Worm (Caenorhabditis elegans) whole organism, L3 larva: Measurements from ENCODE around the gene Y54F10BM.21.
"Not testable (repeated sequence)": the region's sequence is repeated elsewhere in the genome, so short reads cannot be mapped to it uniquely, and the experiment has no call there.

ENCODE experiments used
- R02D3.7 ChIP-seq: fragments of 150-350 bp; optimal IDR thresholded peaks from 2 replicates; lab custom pipeline; 2014; ENCODE audit warnings: missing biosample characterization, missing genetic modification characterization
- ama-1 ChIP-seq: fragments of 150-350 bp; optimal IDR thresholded peaks from 2 replicates; lab custom pipeline; 2018
- ceh-16 ChIP-seq: sonication (generic microtip); optimal IDR thresholded peaks from 2 replicates; lab custom pipeline; 2017; ENCODE audit warnings: missing biosample characterization, missing genetic modification characterization
- ceh-82 ChIP-seq: fragments of 150-350 bp; optimal IDR thresholded peaks from 2 replicates; lab custom pipeline; 2014; ENCODE audit warnings: missing biosample characterization, missing genetic modification characterization
- egl-27 ChIP-seq: sonication (generic microtip); optimal IDR thresholded peaks from 4 replicates; lab custom pipeline; 2017; ENCODE audit warnings: missing biosample characterization, missing genetic modification reagents, missing genetic modification characterization
- elt-2 ChIP-seq: sonication (generic microtip); optimal IDR thresholded peaks from 2 replicates; lab custom pipeline; 2016; ENCODE audit warnings: missing genetic modification reagents, mild to moderate bottlenecking, missing genetic modification characterization, missing compliant biosample characterization
- eor-1 ChIP-seq, 2 experiments: fragments of 150-350 bp; optimal IDR thresholded peaks; 2 replicates each; lab custom pipeline; 2014 to 2018; ENCODE audit warnings: missing biosample characterization in 2 of 2, missing genetic modification characterization in 2 of 2
- fos-1 ChIP-seq: fragments of 150-350 bp; optimal IDR thresholded peaks from 2 replicates; lab custom pipeline; 2014; ENCODE audit warnings: missing biosample characterization, missing genetic modification characterization
- hmg-11 ChIP-seq: sonication (generic microtip); optimal IDR thresholded peaks from 2 replicates; lab custom pipeline; 2016; ENCODE audit warnings: missing genetic modification characterization, missing compliant biosample characterization
- jun-1 ChIP-seq: fragments of 150-350 bp; optimal IDR thresholded peaks from 2 replicates; lab custom pipeline; 2014; ENCODE audit warnings: missing biosample characterization, missing genetic modification reagents, missing genetic modification characterization
- lin-15B ChIP-seq: fragments of 150-350 bp; optimal IDR thresholded peaks from 2 replicates; lab custom pipeline; 2014; ENCODE audit warnings: missing biosample characterization, missing genetic modification characterization
- lin-39 ChIP-seq: fragments of 150-350 bp; optimal IDR thresholded peaks from 2 replicates; lab custom pipeline; 2018; ENCODE audit warnings: missing biosample characterization, missing genetic modification reagents, missing genetic modification characterization
- mdl-1 ChIP-seq: fragments of 150-350 bp; optimal IDR thresholded peaks from 2 replicates; lab custom pipeline; 2014; ENCODE audit warnings: missing biosample characterization, missing genetic modification characterization
- mml-1 ChIP-seq: fragments of 150-350 bp; sonication (generic microtip); optimal IDR thresholded peaks from 3 replicates; lab custom pipeline; 2014; ENCODE audit warnings: missing biosample characterization, missing genetic modification characterization
- nfya-1 ChIP-seq: sonication (generic microtip); optimal IDR thresholded peaks from 2 replicates; lab custom pipeline; 2017; ENCODE audit warnings: missing genetic modification characterization, mild to moderate bottlenecking, missing compliant biosample characterization, antibody characterized with exemption, moderate library complexity; ENCODE audit not compliant: insufficient read depth
- nhr-23 ChIP-seq: fragments of 150-350 bp; optimal IDR thresholded peaks from 2 replicates; lab custom pipeline; 2014; ENCODE audit warnings: missing biosample characterization, missing genetic modification reagents, missing genetic modification characterization
- nhr-237 ChIP-seq: fragments of 150-350 bp; optimal IDR thresholded peaks from 2 replicates; lab custom pipeline; 2014; ENCODE audit warnings: missing biosample characterization, missing genetic modification characterization
- nhr-43 ChIP-seq: sonication (generic microtip); optimal IDR thresholded peaks from 2 replicates; lab custom pipeline; 2016; ENCODE audit warnings: mild to moderate bottlenecking, missing genetic modification characterization, missing compliant biosample characterization; ENCODE audit not compliant: poor library complexity, severe bottlenecking
- nhr-67 ChIP-seq: fragments of 150-350 bp; optimal IDR thresholded peaks from 2 replicates; lab custom pipeline; 2014; ENCODE audit warnings: missing biosample characterization, missing genetic modification characterization
- nhr-76 ChIP-seq: fragments of 150-350 bp; sonication (generic microtip); optimal IDR thresholded peaks from 5 replicates; lab custom pipeline; 2014; ENCODE audit warnings: missing biosample characterization, missing genetic modification characterization
- pha-4 ChIP-seq: fragments of 150-350 bp; optimal IDR thresholded peaks from 2 replicates; lab custom pipeline; 2014; ENCODE audit warnings: missing biosample characterization, missing genetic modification reagents, missing genetic modification characterization
- pqm-1 ChIP-seq: fragments of 150-350 bp; optimal IDR thresholded peaks from 2 replicates; lab custom pipeline; 2017; ENCODE audit warnings: missing biosample characterization, missing genetic modification characterization, inconsistent platforms
- skn-1 ChIP-seq: fragments of 150-350 bp; optimal IDR thresholded peaks from 2 replicates; lab custom pipeline; 2014; ENCODE audit warnings: missing biosample characterization, missing genetic modification characterization
- tbx-2 ChIP-seq: sonication (generic microtip); optimal IDR thresholded peaks from 2 replicates; lab custom pipeline; 2016; ENCODE audit warnings: mild to moderate bottlenecking, missing genetic modification characterization, missing compliant biosample characterization
- unc-39 ChIP-seq: sonication (generic microtip); optimal IDR thresholded peaks from 4 replicates; lab custom pipeline; 2017; ENCODE audit warnings: missing biosample characterization, missing genetic modification characterization
- zag-1 ChIP-seq: fragments of 150-350 bp; optimal IDR thresholded peaks from 2 replicates; lab custom pipeline; 2014; ENCODE audit warnings: missing biosample characterization, missing genetic modification characterization
- ztf-11 ChIP-seq: fragments of 150-350 bp; optimal IDR thresholded peaks from 2 replicates; lab custom pipeline; 2014; ENCODE audit warnings: missing biosample characterization, missing genetic modification characterization
- ztf-4 ChIP-seq: fragments of 150-350 bp; optimal IDR thresholded peaks from 2 replicates; lab custom pipeline; 2014; ENCODE audit warnings: missing biosample characterization, missing genetic modification characterization

Gene Y54F10BM.21

DNA sequence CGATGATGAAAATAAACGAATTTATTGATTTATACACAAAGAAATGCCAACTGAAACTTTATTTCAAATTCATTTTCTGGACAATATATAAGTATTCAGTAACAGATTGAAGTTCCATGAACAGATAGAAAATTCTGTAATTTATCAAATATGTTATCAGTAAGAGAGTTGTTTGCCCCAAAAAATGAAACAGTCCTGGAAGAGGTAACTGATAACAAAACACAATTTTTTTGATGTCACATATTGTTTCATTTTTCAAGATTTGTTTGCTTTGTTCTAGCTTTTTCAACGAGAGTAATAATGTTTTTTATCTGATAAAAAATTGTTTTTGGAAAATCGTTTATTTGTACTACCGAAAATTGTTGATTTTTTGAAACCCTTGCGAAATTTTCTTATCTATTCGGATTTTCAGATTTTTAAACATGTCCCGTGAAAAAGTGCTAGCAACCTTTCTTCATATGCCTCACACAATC is 23.9 kb upstream of the Y54F10BM.21 start, which contains the start of gene fbxa-73:
Gene fbxa-73 (plus strand): TSS at position 423 of the 473 bp plus-strand sequence.
- TF ChIP-seq pqm-1 (tag; lab: Kevin White, UChicago) (peak; percentile 35), fos-1 (tag; lab: Kevin White, UChicago) (no peak), elt-2 (tag; lab: Kevin White, UChicago) (peak; percentile 69)

ce11 chrIII:2255522-2255921 is 21.4 kb upstream of the Y54F10BM.21 start, which contains the start of gene fbxa-71:
fbxa-71 (plus strand) TSS chrIII:2255822.
- no peak for TF ChIP-seq nfya-1
- no peak for TF ChIP-seq nhr-237 (tag; lab: Kevin White, UChicago)
- TF ChIP-seq eor-1 (tag; optimal IDR thresholded peaks at IDR 0.05; lab: Kevin White, UChicago), result no peak
- no peak for TF ChIP-seq skn-1
- TF ChIP-seq pha-4 (tag; lab: Kevin White, UChicago), result no peak
- TF ChIP-seq mdl-1, result no peak
- TF ChIP-seq ztf-11 (tag; lab: Kevin White, UChicago), result no peak
- TF ChIP-seq nhr-23, result no peak
- no peak for TF ChIP-seq elt-2 (tag; lab: Kevin White, UChicago)
- no peak for TF ChIP-seq tbx-2
- no peak for TF ChIP-seq unc-39
- TF ChIP-seq egl-27, result no peak
- TF ChIP-seq fos-1 (tag; lab: Kevin White, UChicago), result no peak

DNA sequence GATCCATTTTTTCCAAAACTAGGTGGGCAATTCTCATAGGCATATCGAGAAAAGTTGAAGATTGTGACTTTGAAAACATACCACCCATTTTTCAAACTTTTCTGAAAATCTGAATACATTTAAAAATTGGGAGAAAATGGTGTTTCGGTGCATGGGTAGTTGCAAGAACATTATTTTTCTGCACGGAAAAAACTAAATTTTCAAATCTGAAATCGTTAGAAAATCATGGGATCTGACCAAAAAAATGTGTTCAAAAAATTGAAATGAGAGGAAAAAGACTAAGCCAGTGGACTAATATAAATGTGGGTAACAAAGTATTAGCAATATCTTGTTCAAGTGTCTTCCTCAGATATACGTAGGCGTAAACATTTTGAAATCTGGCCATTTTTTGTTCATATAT is 18.1 kb upstream of the Y54F10BM.21 start, which contains the start of gene fbxa-43:
Gene fbxa-43 (minus strand): TSS at position 101 of the 400 bp plus-strand sequence.
- TF ChIP-seq unc-39, result no peak
- no peak for TF ChIP-seq egl-27

DNA sequence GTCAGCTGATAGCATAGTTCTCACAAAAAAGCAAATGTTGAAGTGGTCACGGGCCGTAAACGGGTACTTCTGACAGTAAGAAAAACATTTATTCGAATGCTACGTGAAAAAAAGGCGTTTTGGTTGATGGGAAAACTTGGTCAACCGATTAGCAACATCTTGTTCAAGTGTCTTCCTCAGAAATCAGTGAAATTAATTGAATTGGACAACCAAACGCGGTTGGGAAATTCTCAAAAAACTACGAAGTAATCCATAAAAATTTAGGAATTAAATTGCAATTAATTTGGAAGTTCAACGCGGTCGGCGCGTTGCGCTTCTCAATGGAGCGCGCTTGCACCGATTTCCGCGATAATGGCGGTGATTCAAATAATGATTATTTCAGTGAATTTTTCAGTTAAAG is 17.6 kb upstream of the Y54F10BM.21 start:
- no peak for TF ChIP-seq nhr-43 (tag; lab: Kevin White, UChicago)
- no peak for TF ChIP-seq unc-39
- no peak for TF ChIP-seq pqm-1 (tag; lab: Kevin White, UChicago)
- TF ChIP-seq ceh-82 (tag; lab: Kevin White, UChicago), result no peak
- no peak for TF ChIP-seq nhr-237 (tag; lab: Kevin White, UChicago)
- TF ChIP-seq lin-39 (tag; lab: Kevin White, UChicago), result no peak
- TF ChIP-seq ceh-16, result no peak
- TF ChIP-seq jun-1 (tag; lab: Kevin White, UChicago), result no peak
- no peak for TF ChIP-seq R02D3.7

DNA sequence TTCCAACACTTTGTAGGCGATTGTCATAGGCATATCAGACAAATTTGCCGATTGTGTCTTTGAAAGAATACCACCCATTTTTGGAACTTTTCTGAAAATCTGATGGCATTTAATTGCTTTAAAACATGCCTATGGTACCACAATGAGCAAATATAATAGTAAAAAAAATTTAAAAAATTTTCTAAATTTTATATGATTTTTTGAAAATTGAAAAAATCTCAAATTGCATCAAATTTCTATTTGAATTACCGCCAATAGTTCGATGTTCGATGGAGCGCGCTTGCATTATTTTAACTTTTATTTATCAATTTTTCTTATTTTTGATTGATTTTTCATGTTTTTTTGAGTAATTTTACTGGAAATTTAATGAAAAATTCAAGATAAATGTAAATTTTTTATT is 15.6 kb upstream of the Y54F10BM.21 start, which contains the start of gene fbxa-42:
Gene fbxa-42 (minus strand): TSS at position 101 of the 400 bp plus-strand sequence.
- not testable (repeated sequence) for TF ChIP-seq mml-1; lin-15B (tag; lab: Kevin White, UChicago); fos-1 (tag; lab: Kevin White, UChicago)

ce11 chrIII:2262942-2263341 is 14.0 kb upstream of the Y54F10BM.21 start, which contains the start of gene Y54F10BM.6:
Y54F10BM.6 (plus strand) TSS chrIII:2263242.
- TF ChIP-seq ama-1 (lab: Kevin White, UChicago), result no peak
- TF ChIP-seq zag-1 (tag; lab: Kevin White, UChicago), result no peak
- TF ChIP-seq eor-1 (tag; optimal IDR thresholded peaks at IDR 0.05; lab: Kevin White, UChicago), result no peak
- TF ChIP-seq ztf-4 (tag; lab: Kevin White, UChicago), result no peak
- TF ChIP-seq nhr-67 (tag; lab: Kevin White, UChicago), result no peak
- TF ChIP-seq hmg-11 (tag; lab: Kevin White, UChicago), result no peak

DNA sequence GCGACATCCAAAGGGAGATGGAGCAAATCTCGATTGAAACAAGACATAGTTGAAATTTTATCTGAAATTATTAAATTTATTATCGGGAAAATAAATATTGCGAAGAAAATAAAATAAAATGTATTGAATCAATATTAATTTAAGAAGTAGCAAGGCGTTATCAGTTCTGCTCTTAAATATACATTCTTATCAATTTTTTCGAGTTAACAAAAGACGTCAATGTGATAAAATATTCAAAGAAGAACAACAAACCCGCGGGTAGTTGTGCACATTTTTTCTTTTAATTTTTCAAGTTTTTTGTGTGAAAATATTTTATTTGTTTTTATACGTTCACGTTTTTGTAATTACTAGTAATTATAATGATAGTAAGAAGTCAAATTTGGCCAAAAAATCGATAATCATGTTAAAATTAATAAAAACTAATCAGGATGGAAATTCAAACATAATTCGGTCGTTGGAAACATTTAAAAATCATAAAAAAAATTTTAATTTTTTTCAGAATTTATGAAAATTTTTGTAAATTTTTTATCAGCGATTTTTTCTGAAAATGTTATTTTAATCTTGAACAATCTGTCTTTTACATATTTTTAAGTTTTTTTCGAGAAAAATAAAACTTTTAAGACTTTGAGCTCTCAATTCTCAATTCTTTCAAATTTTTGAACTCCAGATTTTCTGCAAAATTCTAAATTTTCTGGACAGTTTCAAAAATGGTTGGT is 10.8 kb upstream of the Y54F10BM.21 start, which contains the start of gene fbxa-9:
Gene fbxa-9 (plus strand): TSS at position 666 of the 716 bp plus-strand sequence.
- TF ChIP-seq nhr-76, result no peak
- no peak for TF ChIP-seq ama-1 (lab: Kevin White, UChicago)
- peak; percentile 81 for TF ChIP-seq elt-2 (tag; lab: Kevin White, UChicago)
- no peak for TF ChIP-seq lin-39 (tag; lab: Kevin White, UChicago)
- no peak for TF ChIP-seq unc-39
- peak; percentile 74 for TF ChIP-seq pqm-1 (tag; lab: Kevin White, UChicago)
